Fruit fly (Drosophila melanogaster) whole organism, adult: ENCODE results near the gene Teh3.

ENCODE experiments used
- CG11617 ChIP-seq: fragments of 200-800 bp; sonication (Bioruptor generic); optimal IDR thresholded peaks from 2 replicates; lab custom pipeline; 2017; ENCODE audit warnings: mild to moderate bottlenecking, missing biosample characterization, missing genetic modification reagents, missing genetic modification characterization
- CG12768 ChIP-seq: fragments of 200-800 bp; sonication (Bioruptor generic); optimal IDR thresholded peaks from 2 replicates; lab custom pipeline; 2017; ENCODE audit warnings: missing biosample characterization, missing genetic modification characterization, mild to moderate bottlenecking, moderate library complexity, missing genetic modification reagents
- CG14711 ChIP-seq: fragments of 200-800 bp; sonication (Bioruptor generic); optimal IDR thresholded peaks from 2 replicates; lab custom pipeline; 2018; ENCODE audit warnings: missing biosample characterization, mild to moderate bottlenecking, missing genetic modification characterization, moderate library complexity
- CG1620 ChIP-seq: fragments of 200-800 bp; sonication (Bioruptor generic); optimal IDR thresholded peaks from 2 replicates; lab custom pipeline; 2016; ENCODE audit warnings: missing biosample characterization, missing genetic modification characterization
- CG33017 ChIP-seq: fragments of 200-800 bp; sonication (Bioruptor generic); optimal IDR thresholded peaks from 2 replicates; lab custom pipeline; 2018; ENCODE audit warnings: missing biosample characterization, mild to moderate bottlenecking, missing genetic modification characterization, moderate library complexity
- CG5204 ChIP-seq: fragments of 200-800 bp; sonication (Bioruptor generic); optimal IDR thresholded peaks from 2 replicates; lab custom pipeline; 2016; ENCODE audit warnings: missing biosample characterization, missing genetic modification characterization
- CG7045 ChIP-seq: fragments of 200-800 bp; sonication (Bioruptor generic); optimal IDR thresholded peaks from 2 replicates; lab custom pipeline; 2017; ENCODE audit warnings: missing biosample characterization, mild to moderate bottlenecking, missing genetic modification characterization
- CG7101 ChIP-seq: fragments of 200-800 bp; sonication (Bioruptor generic); optimal IDR thresholded peaks from 2 replicates; lab custom pipeline; 2018; ENCODE audit warnings: missing biosample characterization, mild to moderate bottlenecking, missing genetic modification characterization, moderate library complexity
- Clk ChIP-seq: fragments of 200-800 bp; sonication (Bioruptor generic); optimal IDR thresholded peaks from 2 replicates; lab custom pipeline; 2017; ENCODE audit warnings: missing biosample characterization, missing genetic modification characterization
- Crg-1 ChIP-seq: fragments of 200-800 bp; sonication (Bioruptor generic); optimal IDR thresholded peaks from 2 replicates; lab custom pipeline; 2016; ENCODE audit warnings: missing biosample characterization, missing genetic modification characterization
- Hr96 ChIP-seq: fragments of 200-800 bp; sonication (Bioruptor generic); optimal IDR thresholded peaks from 2 replicates; lab custom pipeline; 2016; ENCODE audit warnings: missing biosample characterization, missing genetic modification characterization
- Mnt ChIP-seq: fragments of 200-800 bp; sonication (Bioruptor generic); optimal IDR thresholded peaks from 2 replicates; lab custom pipeline; 2016; ENCODE audit warnings: missing biosample characterization, mild to moderate bottlenecking, missing genetic modification characterization
- bab1 ChIP-seq: fragments of 200-800 bp; sonication (Bioruptor generic); optimal IDR thresholded peaks from 3 replicates; lab custom pipeline; 2019; ENCODE audit warnings: missing biosample characterization, mild to moderate bottlenecking, missing genetic modification characterization, moderate library complexity
- cic ChIP-seq: fragments of 200-800 bp; sonication (Bioruptor generic); optimal IDR thresholded peaks from 2 replicates; lab custom pipeline; 2017; ENCODE audit warnings: missing biosample characterization, mild to moderate bottlenecking, missing genetic modification characterization, moderate library complexity
- cnc ChIP-seq, 2 experiments: fragments of >200 bp; optimal IDR thresholded peaks; 2 replicates each; lab custom pipeline; 2017
- kay ChIP-seq: fragments of 200-800 bp; sonication (Bioruptor generic); peaks from one replicate; lab custom pipeline; 2016; ENCODE audit warnings: missing biosample characterization, missing genetic modification characterization, borderline replicate concordance
- ovo ChIP-seq: fragments of 200-800 bp; sonication (Bioruptor generic); optimal IDR thresholded peaks from 2 replicates; lab custom pipeline; 2016; ENCODE audit warnings: missing biosample characterization, missing genetic modification characterization
- pad ChIP-seq: fragments of 200-800 bp; sonication (Bioruptor generic); optimal IDR thresholded peaks from 3 replicates; lab custom pipeline; 2017; ENCODE audit warnings: missing biosample characterization, missing genetic modification characterization, mild to moderate bottlenecking, moderate library complexity, missing genetic modification reagents
- tj ChIP-seq: fragments of 200-800 bp; sonication (Bioruptor generic); optimal IDR thresholded peaks from 3 replicates; lab custom pipeline; 2017; ENCODE audit warnings: missing biosample characterization, mild to moderate bottlenecking, missing genetic modification characterization, moderate library complexity
- toe ChIP-seq: fragments of 200-800 bp; sonication (Bioruptor generic); optimal IDR thresholded peaks from 2 replicates; lab custom pipeline; 2016; ENCODE audit warnings: missing biosample characterization, missing genetic modification characterization

The Teh3 gene

DNA sequence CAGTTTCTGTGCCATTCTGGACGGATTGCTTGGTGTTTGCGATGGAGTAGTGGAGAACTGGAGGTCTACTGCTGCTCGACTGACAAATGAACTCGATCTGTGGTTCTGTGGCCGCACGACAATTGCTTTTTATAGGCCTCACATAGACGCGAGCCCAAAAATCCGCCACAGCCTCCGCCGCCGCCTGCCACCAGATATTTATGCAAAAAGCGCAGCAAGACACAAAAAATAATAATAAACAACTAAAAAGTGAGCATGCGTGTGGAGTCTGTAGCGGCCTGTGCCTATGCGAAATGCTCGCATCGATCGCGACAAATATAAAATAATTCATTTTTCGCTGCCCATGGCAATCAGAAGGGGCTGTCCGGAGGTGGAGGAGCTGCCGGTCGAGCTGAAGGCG lies 24.6 kb upstream of the Teh3 start, which contains the start of gene Cpr64Aa:
Cpr64Aa (minus strand) TSS at position 101 of the 400 bp plus-strand sequence.
- TF ChIP-seq Mnt (no peak), cic (no peak), ovo (GFP tag; lab: Kevin White, UChicago) (no peak), Crg-1 (GFP tag; lab: Kevin White, UChicago) (no peak), CG11617 (no peak), CG14711 (tag; lab: Kevin White, UChicago) (no peak), Hr96 (no peak), CG1620 (GFP tag; lab: Kevin White, UChicago) (no peak), bab1 (GFP tag; lab: Kevin White, UChicago) (no peak), CG12768 (no peak), pad (GFP tag; lab: Kevin White, UChicago) (no peak), cnc (optimal IDR thresholded peaks at IDR 0.05; lab: Kevin White, UChicago) (no peak), CG7045 (GFP tag; lab: Kevin White, UChicago) (no peak), kay (no peak)

DNA sequence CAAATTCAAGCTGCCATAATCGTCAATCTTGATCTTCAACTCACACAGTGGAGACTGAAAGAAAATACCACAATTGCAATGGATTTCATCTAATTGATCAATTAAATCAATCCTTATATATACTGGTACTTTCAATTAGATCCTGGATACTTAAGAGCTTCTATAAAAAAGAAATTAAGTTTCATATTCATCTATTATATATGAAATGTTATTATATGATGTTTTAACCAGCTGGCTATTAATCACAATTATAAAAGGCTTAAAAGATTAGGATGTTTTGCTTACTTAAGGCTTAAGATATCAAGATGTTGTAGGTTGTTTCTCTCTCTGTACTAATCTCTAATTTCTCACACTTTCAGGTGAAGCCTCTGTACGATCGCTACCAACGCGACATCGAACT lies 20.4 kb upstream of the Teh3 start:
- TF ChIP-seq toe (GFP tag; lab: Kevin White, UChicago) = no peak

DNA sequence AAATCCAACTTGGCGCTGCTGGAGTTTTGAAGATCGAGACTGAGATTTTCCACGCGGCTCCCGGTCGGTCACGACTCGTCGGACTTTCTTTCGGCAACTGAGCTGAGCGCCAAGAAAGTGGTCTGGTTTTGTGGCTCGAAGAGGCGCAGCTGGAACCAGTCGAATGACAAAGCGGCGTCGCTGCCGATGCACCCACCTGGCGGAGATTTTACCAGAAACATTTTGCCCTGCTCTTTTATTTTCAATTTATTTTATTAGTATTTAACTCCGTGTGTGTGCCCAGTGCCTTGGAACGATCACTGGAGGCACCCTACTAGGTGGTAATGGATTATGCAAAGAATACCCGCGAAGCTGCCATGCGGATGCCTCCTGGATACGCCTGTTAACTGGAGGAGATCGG lies 19.8 kb upstream of the Teh3 start, which contains the start of gene CG15005:
CG15005 (minus strand) TSS at position 101 of the 400 bp plus-strand sequence.
- no peak for TF ChIP-seq tj (GFP tag; lab: Kevin White, UChicago)
- no peak for TF ChIP-seq bab1 (GFP tag; lab: Kevin White, UChicago)
- TF ChIP-seq ovo (GFP tag; lab: Kevin White, UChicago) = no peak
- TF ChIP-seq toe (GFP tag; lab: Kevin White, UChicago) = no peak
- TF ChIP-seq Mnt = no peak
- TF ChIP-seq CG7045 (GFP tag; lab: Kevin White, UChicago) = no peak
- TF ChIP-seq pad (GFP tag; lab: Kevin White, UChicago) = no peak
- no peak for TF ChIP-seq cnc (optimal IDR thresholded peaks at IDR 0.05; lab: Kevin White, UChicago)
- no peak for TF ChIP-seq CG12768
- no peak for TF ChIP-seq kay
- TF ChIP-seq CG14711 (tag; lab: Kevin White, UChicago) = no peak
- no peak for TF ChIP-seq CG1620 (GFP tag; lab: Kevin White, UChicago)
- no peak for TF ChIP-seq CG11617
- TF ChIP-seq Crg-1 (GFP tag; lab: Kevin White, UChicago) = no peak
- TF ChIP-seq cic = no peak
- no peak for TF ChIP-seq CG5204 (GFP tag; lab: Kevin White, UChicago)
- TF ChIP-seq CG33017 (tag; lab: Kevin White, UChicago) = no peak
- no peak for TF ChIP-seq CG7101 (tag; lab: Kevin White, UChicago)

DNA sequence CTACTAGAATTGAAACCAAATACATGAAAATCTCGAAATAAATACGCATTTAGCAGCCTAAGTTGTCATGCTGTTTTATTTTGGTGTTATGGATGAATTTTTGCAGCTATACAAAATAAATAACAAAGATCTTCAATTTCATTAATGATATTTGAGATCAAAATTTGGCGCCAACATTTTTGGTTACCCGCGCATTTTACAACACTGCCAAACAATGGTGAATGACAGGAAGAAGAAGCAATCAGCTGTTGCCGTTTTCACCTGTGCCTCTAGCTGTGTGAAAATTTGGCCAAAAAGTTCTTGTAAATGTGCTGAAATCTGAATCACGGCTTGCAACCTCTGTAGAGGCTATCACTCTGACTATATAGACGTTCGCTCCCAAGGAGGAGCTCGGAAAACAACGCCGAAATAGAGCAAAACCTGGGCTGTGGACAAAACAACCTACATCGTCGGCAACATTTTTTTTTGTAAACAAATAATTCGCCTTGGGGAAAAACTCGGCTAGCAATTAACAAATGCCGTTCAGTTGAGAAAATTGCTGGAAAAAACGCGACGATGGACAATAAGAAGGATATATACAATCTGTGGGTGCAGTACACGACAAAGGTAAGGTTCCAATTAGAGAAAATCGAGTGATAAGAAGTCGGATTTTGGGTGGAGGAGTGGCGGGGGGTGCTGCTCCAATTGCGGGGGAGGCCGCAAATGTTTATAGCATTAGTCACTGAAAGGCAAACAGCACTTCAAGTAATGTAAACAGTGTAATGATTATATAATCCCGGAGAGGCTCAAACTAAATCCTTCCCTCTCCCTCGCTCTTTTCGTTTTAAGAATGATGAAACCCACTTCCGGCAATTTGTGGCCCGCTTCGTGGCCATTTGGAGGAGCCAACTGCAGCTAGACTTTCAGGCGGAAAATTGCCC lies 9.5 kb upstream of the Teh3 start, which contains the start of gene CG43367:
CG43367 (plus strand) TSS at position 264 of the 920 bp plus-strand sequence.
- peak; percentile 25 for TF ChIP-seq pad (GFP tag; lab: Kevin White, UChicago)
- TF ChIP-seq tj (GFP tag; lab: Kevin White, UChicago) = peak; percentile 5
- peak; percentile 19 for TF ChIP-seq Crg-1 (GFP tag; lab: Kevin White, UChicago)
- no peak for TF ChIP-seq cnc (optimal IDR thresholded peaks at IDR 0.05; lab: Kevin White, UChicago)
- TF ChIP-seq CG11617 = no peak
- peak; percentile 59 for TF ChIP-seq kay
- TF ChIP-seq CG1620 (GFP tag; lab: Kevin White, UChicago) = peak; percentile 51
- TF ChIP-seq bab1 (GFP tag; lab: Kevin White, UChicago) = peak; percentile 26
- peak; percentile 0 for TF ChIP-seq CG7101 (tag; lab: Kevin White, UChicago)

DNA sequence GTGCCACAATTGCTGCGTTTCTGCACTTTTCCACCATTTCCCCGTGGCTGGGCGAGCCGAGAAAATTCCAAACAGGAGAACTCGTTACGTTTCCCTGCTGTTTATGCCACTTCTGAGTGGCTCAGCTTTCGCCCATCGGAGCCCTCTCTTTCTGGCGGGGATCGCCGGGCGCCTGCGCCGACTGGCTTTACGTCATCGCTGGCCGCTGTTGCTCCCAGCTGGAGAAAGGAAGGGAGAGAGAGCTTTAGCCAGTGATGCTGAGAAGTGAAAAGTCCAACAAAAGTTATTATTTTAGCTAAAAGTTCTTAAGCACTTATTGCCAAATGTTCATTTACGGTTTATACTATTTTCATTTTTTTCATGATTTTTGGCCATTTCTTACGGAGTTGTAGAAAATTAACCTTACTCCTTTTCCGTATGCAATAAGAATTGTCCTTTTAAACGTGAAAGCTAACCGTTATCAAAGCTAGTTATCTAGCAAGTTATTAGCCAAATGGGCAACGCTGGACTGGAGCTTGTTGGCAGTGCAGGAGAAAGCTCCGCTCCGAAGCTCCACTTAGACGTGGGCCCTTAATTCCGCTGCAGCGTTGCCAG lies 3.6 kb upstream of the Teh3 start, which contains the start of the genes Teh2 and tipE:
Teh2 (minus strand) TSS at position 94 of the 594 bp plus-strand sequence.
tipE (plus strand) TSS at position 570 of the 594 bp plus-strand sequence.
- TF ChIP-seq cic = no peak
- TF ChIP-seq CG7045 (GFP tag; lab: Kevin White, UChicago) = no peak
- no peak for TF ChIP-seq Clk
- TF ChIP-seq Crg-1 (GFP tag; lab: Kevin White, UChicago) = no peak
- no peak for TF ChIP-seq CG12768
- no peak for TF ChIP-seq CG14711 (tag; lab: Kevin White, UChicago)
- no peak for TF ChIP-seq ovo (GFP tag; lab: Kevin White, UChicago)
- TF ChIP-seq CG1620 (GFP tag; lab: Kevin White, UChicago) = no peak
- TF ChIP-seq tj (GFP tag; lab: Kevin White, UChicago) = no peak
- TF ChIP-seq pad (GFP tag; lab: Kevin White, UChicago) = no peak
- TF ChIP-seq Hr96 = no peak
- TF ChIP-seq CG33017 (tag; lab: Kevin White, UChicago) = no peak
- TF ChIP-seq kay = no peak
- no peak for TF ChIP-seq CG7101 (tag; lab: Kevin White, UChicago)
- TF ChIP-seq bab1 (GFP tag; lab: Kevin White, UChicago) = no peak
- no peak for TF ChIP-seq CG11617
- no peak for TF ChIP-seq Mnt
- no peak for TF ChIP-seq cnc (optimal IDR thresholded peaks at IDR 0.05; lab: Kevin White, UChicago)

DNA sequence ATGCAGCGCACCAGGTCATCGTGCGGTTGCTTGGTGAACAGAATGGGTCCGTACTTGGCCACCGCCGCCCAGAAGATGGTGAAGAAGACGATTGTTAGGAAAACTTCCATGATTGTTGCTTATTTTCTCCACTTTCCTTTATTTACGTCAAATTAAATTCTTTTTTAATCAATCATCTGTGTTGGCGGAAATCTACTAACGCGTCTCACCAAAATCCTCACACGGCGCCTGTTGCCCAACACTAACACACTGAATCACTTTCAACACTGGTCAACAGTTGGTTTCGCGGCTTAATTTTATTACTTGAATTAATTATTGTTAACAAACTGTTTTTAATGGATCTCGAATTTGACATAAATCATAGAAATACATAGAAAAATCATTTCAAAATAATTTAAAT lies 2.2 kb upstream of the Teh3 start, which contains the start of gene VhaM9.7-c:
VhaM9.7-c (minus strand) TSS at position 207 of the 400 bp plus-strand sequence.
- TF ChIP-seq pad (GFP tag; lab: Kevin White, UChicago) (peak; percentile 55), Clk (no peak), bab1 (GFP tag; lab: Kevin White, UChicago) (peak; percentile 18), cic (no peak), CG33017 (tag; lab: Kevin White, UChicago) (peak; percentile 10), CG14711 (tag; lab: Kevin White, UChicago) (peak; percentile 50), cnc (optimal IDR thresholded peaks at IDR 0.05; lab: Kevin White, UChicago) (no peak), CG12768 (peak; percentile 46), CG5204 (GFP tag; lab: Kevin White, UChicago) (peak; percentile 48), Mnt (peak; percentile 47), CG11617 (no peak), ovo (GFP tag; lab: Kevin White, UChicago) (no peak), Crg-1 (GFP tag; lab: Kevin White, UChicago) (peak; percentile 73), CG1620 (GFP tag; lab: Kevin White, UChicago) (peak; percentile 78), tj (GFP tag; lab: Kevin White, UChicago) (no peak), toe (GFP tag; lab: Kevin White, UChicago) (peak; percentile 44), CG7045 (GFP tag; lab: Kevin White, UChicago) (peak; percentile 46), kay (no peak), Hr96 (peak; percentile 55), CG7101 (tag; lab: Kevin White, UChicago) (peak; percentile 70)
